Fruit fly (Drosophila melanogaster) Kc167 (cell line): ENCODE data around the gene Pif1A.

Experiments
- Myc ChIP-seq: fragments of >200 bp; optimal IDR thresholded peaks from 2 replicates; lab custom pipeline; 2017; ENCODE audit warnings: missing external identifiers
- Sin3A ChIP-seq: fragments of >200 bp; optimal IDR thresholded peaks from 2 replicates; lab custom pipeline; 2018; ENCODE audit warnings: missing external identifiers
- psq ChIP-seq: fragments of >200 bp; optimal IDR thresholded peaks from 2 replicates; lab custom pipeline; 2017; ENCODE audit warnings: missing external identifiers

dm6 chr3R:8847096-8847639 lies 46.2 kb upstream of the Pif1A start:
- TF ChIP-seq Sin3A (lab: Kevin White, UChicago) (no peak), Myc (lab: Kevin White, UChicago) (no peak), psq (lab: Kevin White, UChicago) (no peak)
